Worm (Caenorhabditis elegans): ENCODE data around the gene Y82E9BR.3.

ce11 chrIII:1380535-1381274 lies 38.3 kb upstream of the Y82E9BR.3 start, which contains the start of the genes pals-21 and Y82E9BR.6:
- TF ChIP-seq dao-5 (tag; optimal IDR thresholded peaks at IDR 0.05) (no peak), W03F9.2 (tag; optimal IDR thresholded peaks at IDR 0.05) (no peak)

Data from whole organism, L4/young adult.